Worm (Caenorhabditis elegans) whole organism, L4 larva: ENCODE results near the gene mam-6.

Source experiments
- F44E2.7 ChIP-seq: fragments of 200-800 bp; sonication (Bioruptor generic); IDR thresholded peaks from 2 replicates; pipeline ENCODE4 v2.1.2; 2022; ENCODE audit warnings: missing genetic modification characterization, missing compliant biosample characterization
- aha-1 ChIP-seq: fragments of 150-350 bp; peaks from one replicate; lab custom pipeline; 2014; ENCODE audit warnings: missing biosample characterization, missing genetic modification characterization
- aly-2 ChIP-seq: sonication (generic microtip); optimal IDR thresholded peaks from 2 replicates; lab custom pipeline; 2018; ENCODE audit warnings: missing biosample characterization, missing genetic modification characterization
- ama-1 ChIP-seq: fragments of 150-350 bp; optimal IDR thresholded peaks from 2 replicates; lab custom pipeline; 2014; ENCODE audit warnings: inconsistent platforms, mixed read lengths
- ceh-82 ChIP-seq: sonication (generic microtip); optimal IDR thresholded peaks from 2 replicates; lab custom pipeline; 2017; ENCODE audit warnings: missing biosample characterization, missing genetic modification characterization
- lin-13 ChIP-seq: fragments of 150-350 bp; optimal IDR thresholded peaks from 2 replicates; lab custom pipeline; 2014; ENCODE audit warnings: missing biosample characterization, missing genetic modification reagents, missing genetic modification characterization
- lir-3 ChIP-seq: sonication (generic microtip); optimal IDR thresholded peaks from 2 replicates; lab custom pipeline; 2016; ENCODE audit warnings: mild to moderate bottlenecking, missing genetic modification characterization, missing compliant biosample characterization
- lsy-2 ChIP-seq, 2 experiments: fragments of 150-350 bp in 1 of 2; sonication (generic microtip) in 1 of 2; optimal IDR thresholded peaks; 2 replicates each; lab custom pipeline; 2014 to 2017; ENCODE audit warnings: missing biosample characterization in 2 of 2, missing genetic modification characterization in 2 of 2
- nhr-11 ChIP-seq: fragments of 150-350 bp; optimal IDR thresholded peaks from 2 replicates; lab custom pipeline; 2014; ENCODE audit warnings: missing biosample characterization, missing genetic modification characterization
- nhr-48 ChIP-seq: sonication (generic microtip); optimal IDR thresholded peaks from 2 replicates; lab custom pipeline; 2016; ENCODE audit warnings: mild to moderate bottlenecking, missing genetic modification characterization, missing compliant biosample characterization
- pqm-1 ChIP-seq: sonication (generic microtip); optimal IDR thresholded peaks from 2 replicates; lab custom pipeline; 2017; ENCODE audit warnings: missing biosample characterization, missing genetic modification characterization

- TF ChIP-seq nhr-48 (tag; lab: Kevin White, UChicago), result no peak
- TF ChIP-seq F44E2.7, result no peak
- TF ChIP-seq aha-1 (tag; lab: Kevin White, UChicago), result no peak
- no peak for TF ChIP-seq ceh-82 (tag; lab: Kevin White, UChicago)
- no peak for TF ChIP-seq ama-1 (lab: Kevin White, UChicago)
- TF ChIP-seq nhr-11, result no peak
- no peak for TF ChIP-seq aly-2
- no peak for TF ChIP-seq lir-3
- TF ChIP-seq lin-13 (GFP tag; lab: Kevin White, UChicago), result no peak
- TF ChIP-seq pqm-1 (tag; lab: Kevin White, UChicago), result no peak
- no peak for TF ChIP-seq lsy-2 (tag; optimal IDR thresholded peaks at IDR 0.05; lab: Kevin White, UChicago)
These were observed 995 bp upstream of the mam-6 start for ce11 chrX:15070137-15070536.
